Fruit fly (Drosophila melanogaster) whole organism, embryonic: ENCODE measurements around the gene CG32073.
A peak's percentile ranks its signal among the peaks of the same experiment; 100 is the strongest.

Experiments used
- Adf1 ChIP-seq: fragments of 200-800 bp; sonication (Bioruptor generic); IDR thresholded peaks from 2 replicates; pipeline ENCODE4 v1.3.6; 2022; ENCODE audit warnings: missing biosample characterization, missing genetic modification characterization
- Atf-2 ChIP-seq: fragments of 200-800 bp; sonication (Bioruptor generic); optimal IDR thresholded peaks from 2 replicates; lab custom pipeline; 2016; ENCODE audit warnings: missing biosample characterization, missing genetic modification characterization
- Bgb ChIP-seq: fragments of 200-800 bp; sonication (Bioruptor generic); IDR thresholded peaks from 2 replicates; pipeline ENCODE4 v1.3.6; 2022; ENCODE audit warnings: missing biosample characterization, missing genetic modification characterization; ENCODE audit not compliant: partially characterized antibody
- CG10366 ChIP-seq: fragments of 200-800 bp; sonication (Bioruptor generic); IDR thresholded peaks from 2 replicates; pipeline ENCODE4 v1.3.6; 2022; ENCODE audit warnings: missing biosample characterization, missing genetic modification characterization
- CG10654 ChIP-seq: fragments of 200-800 bp; sonication (Bioruptor generic); optimal IDR thresholded peaks from 2 replicates; lab custom pipeline; 2016; ENCODE audit warnings: missing biosample characterization, missing genetic modification characterization
- CG12155 ChIP-seq: fragments of 200-800 bp; sonication (Bioruptor generic); optimal IDR thresholded peaks from 3 replicates; lab custom pipeline; 2016; ENCODE audit warnings: missing biosample characterization, missing genetic modification characterization
- CG12236 ChIP-seq: fragments of 200-800 bp; sonication (Bioruptor generic); optimal IDR thresholded peaks from 2 replicates; lab custom pipeline; 2016; ENCODE audit warnings: missing biosample characterization, missing genetic modification characterization
- CG13894 ChIP-seq: fragments of 200-800 bp; sonication (Bioruptor generic); optimal IDR thresholded peaks from 3 replicates; lab custom pipeline; 2018; ENCODE audit warnings: missing biosample characterization, mild to moderate bottlenecking, missing genetic modification characterization, moderate library complexity
- CG1529 ChIP-seq: fragments of 200-800 bp; sonication (Bioruptor generic); optimal IDR thresholded peaks from 3 replicates; lab custom pipeline; 2018; ENCODE audit warnings: missing biosample characterization, missing genetic modification characterization
- CG16815 ChIP-seq: fragments of 200-800 bp; sonication (Bioruptor generic); optimal IDR thresholded peaks from 3 replicates; lab custom pipeline; 2017; ENCODE audit warnings: missing biosample characterization, mild to moderate bottlenecking, missing genetic modification characterization
- CG17612 ChIP-seq: fragments of 200-800 bp; sonication (Bioruptor generic); IDR thresholded peaks from 2 replicates; pipeline ENCODE4 v1.3.6; 2022; ENCODE audit warnings: missing biosample characterization, missing genetic modification characterization
- CG2116 ChIP-seq: fragments of 200-800 bp; sonication (Bioruptor generic); optimal IDR thresholded peaks from 3 replicates; lab custom pipeline; 2018; ENCODE audit warnings: missing biosample characterization, mild to moderate bottlenecking, missing genetic modification characterization
- CG30431 ChIP-seq: fragments of 200-800 bp; sonication (Bioruptor generic); optimal IDR thresholded peaks from 2 replicates; lab custom pipeline; 2017; ENCODE audit warnings: missing biosample characterization, missing genetic modification characterization
- CG34376 ChIP-seq: fragments of 200-800 bp; sonication (Bioruptor generic); optimal IDR thresholded peaks from 2 replicates; lab custom pipeline; 2018; ENCODE audit warnings: missing biosample characterization, mild to moderate bottlenecking, missing genetic modification characterization
- CG34422 ChIP-seq: fragments of 200-800 bp; sonication (Bioruptor generic); IDR thresholded peaks from 3 replicates; pipeline ENCODE4 v1.3.6; 2022; ENCODE audit warnings: missing biosample characterization, missing genetic modification characterization
- CG4282 ChIP-seq: fragments of 200-800 bp; sonication (Bioruptor generic); optimal IDR thresholded peaks from 2 replicates; lab custom pipeline; 2016; ENCODE audit warnings: missing biosample characterization, missing genetic modification characterization
- CG4328 ChIP-seq: fragments of 200-800 bp; sonication (Bioruptor generic); optimal IDR thresholded peaks from 3 replicates; lab custom pipeline; 2017; ENCODE audit warnings: missing biosample characterization, missing genetic modification reagents, missing genetic modification characterization
- CG4404 ChIP-seq: fragments of 200-800 bp; sonication (Bioruptor generic); IDR thresholded peaks from 2 replicates; pipeline ENCODE4 v1.3.6; 2022; ENCODE audit warnings: missing biosample characterization, missing genetic modification characterization
- CG8359 ChIP-seq: fragments of 200-800 bp; sonication (Bioruptor generic); optimal IDR thresholded peaks from 2 replicates; lab custom pipeline; 2017; ENCODE audit warnings: missing biosample characterization, mild to moderate bottlenecking, missing genetic modification characterization, borderline replicate concordance
- CG9817 ChIP-seq: fragments of 200-800 bp; sonication (Bioruptor generic); optimal IDR thresholded peaks from 2 replicates; lab custom pipeline; 2018; ENCODE audit warnings: missing biosample characterization, mild to moderate bottlenecking, missing genetic modification characterization, moderate library complexity
- Chrac-16 ChIP-seq: fragments of 200-800 bp; sonication (Bioruptor generic); optimal IDR thresholded peaks from 3 replicates; lab custom pipeline; 2016; ENCODE audit warnings: missing biosample characterization, missing genetic modification characterization
- CoRest ChIP-seq: fragments of 200-800 bp; sonication (Bioruptor generic); optimal IDR thresholded peaks from 3 replicates; lab custom pipeline; 2018; ENCODE audit warnings: missing biosample characterization, mild to moderate bottlenecking, missing genetic modification characterization, moderate library complexity
- D ChIP-seq, 2 experiments: fragments of 200-800 bp in 1 of 2; fragments of >200 bp in 1 of 2; sonication (Bioruptor generic) in 1 of 2; optimal IDR thresholded peaks; 2 replicates in 1 of 2; 3 replicates in 1 of 2; lab custom pipeline; 2017; ENCODE audit warnings: mild to moderate bottlenecking in 1 of 2, missing biosample characterization in 1 of 2, missing genetic modification characterization in 1 of 2, missing genetic modification reagents in 1 of 2
- Dll ChIP-seq: fragments of 200-800 bp; sonication (Bioruptor generic); IDR thresholded peaks from 4 replicates; pipeline ENCODE4 v1.3.6; 2022; ENCODE audit warnings: missing biosample characterization, missing genetic modification characterization; ENCODE audit not compliant: partially characterized antibody
- ERR ChIP-seq: fragments of 200-800 bp; sonication (Bioruptor generic); optimal IDR thresholded peaks from 2 replicates; lab custom pipeline; 2016; ENCODE audit warnings: missing biosample characterization, missing genetic modification characterization
- Gug ChIP-seq: fragments of 200-800 bp; sonication (Bioruptor generic); IDR thresholded peaks from 4 replicates; pipeline ENCODE4 v1.3.6; 2022; ENCODE audit warnings: missing biosample characterization, missing genetic modification characterization
- H2.0 ChIP-seq: fragments of 200-800 bp; sonication (Bioruptor generic); IDR thresholded peaks from 2 replicates; pipeline ENCODE4 v1.3.6; 2022; ENCODE audit warnings: missing biosample characterization, missing genetic modification characterization
- HHEX ChIP-seq: fragments of 200-800 bp; sonication (Bioruptor generic); optimal IDR thresholded peaks from 3 replicates; lab custom pipeline; 2017; ENCODE audit warnings: missing biosample characterization, mild to moderate bottlenecking, missing genetic modification characterization, missing genetic modification reagents
- Lhr ChIP-seq: fragments of 200-800 bp; sonication (Bioruptor generic); optimal IDR thresholded peaks from 3 replicates; lab custom pipeline; 2017; ENCODE audit warnings: mild to moderate bottlenecking, missing biosample characterization, missing genetic modification reagents, missing genetic modification characterization
- Pdp1 ChIP-seq, 2 experiments: fragments of 200-800 bp; sonication (Bioruptor generic); optimal IDR thresholded peaks; 3 replicates each; lab custom pipeline; 2016; ENCODE audit warnings: missing biosample characterization in 2 of 2, missing genetic modification characterization in 2 of 2, mild to moderate bottlenecking in 1 of 2, moderate library complexity in 1 of 2
- Ssrp ChIP-seq: fragments of 200-800 bp; sonication (Bioruptor generic); optimal IDR thresholded peaks from 2 replicates; lab custom pipeline; 2018; ENCODE audit warnings: missing biosample characterization, mild to moderate bottlenecking, missing genetic modification characterization, moderate library complexity
- amos ChIP-seq: fragments of 200-800 bp; sonication (Bioruptor generic); IDR thresholded peaks from 2 replicates; pipeline ENCODE4 v1.3.6; 2022; ENCODE audit warnings: missing biosample characterization, missing genetic modification characterization; ENCODE audit not compliant: partially characterized antibody
- ash1 ChIP-seq: fragments of 200-800 bp; sonication (Bioruptor generic); optimal IDR thresholded peaks from 2 replicates; lab custom pipeline; 2018; ENCODE audit warnings: missing biosample characterization, mild to moderate bottlenecking, missing genetic modification characterization
- crc ChIP-seq: fragments of 200-800 bp; sonication (Bioruptor generic); optimal IDR thresholded peaks from 2 replicates; lab custom pipeline; 2016; ENCODE audit warnings: missing biosample characterization, missing genetic modification characterization
- croc ChIP-seq: fragments of 200-800 bp; sonication (Bioruptor generic); conservative IDR thresholded peaks from 3 replicates; pipeline ENCODE4 v1.3.6; 2022; ENCODE audit warnings: missing biosample characterization, missing genetic modification characterization
- en ChIP-seq: fragments of 200-800 bp; sonication (Bioruptor generic); optimal IDR thresholded peaks from 2 replicates; lab custom pipeline; 2016; ENCODE audit warnings: missing biosample characterization, missing genetic modification characterization
- gsb-n ChIP-seq: fragments of 200-800 bp; sonication (Bioruptor generic); optimal IDR thresholded peaks from 3 replicates; lab custom pipeline; 2018; ENCODE audit warnings: missing biosample characterization, mild to moderate bottlenecking, missing genetic modification characterization
- ind ChIP-seq: fragments of 200-800 bp; sonication (Bioruptor generic); optimal IDR thresholded peaks from 3 replicates; lab custom pipeline; 2016; ENCODE audit warnings: missing biosample characterization, missing genetic modification characterization
- jigr1 ChIP-seq: fragments of 200-800 bp; sonication (Bioruptor generic); IDR thresholded peaks from 3 replicates; pipeline ENCODE4 v1.3.6; 2022; ENCODE audit warnings: missing biosample characterization, missing genetic modification characterization
- lilli ChIP-seq: fragments of 200-800 bp; sonication (Bioruptor generic); optimal IDR thresholded peaks from 3 replicates; lab custom pipeline; 2016; ENCODE audit warnings: missing biosample characterization, missing genetic modification characterization
- lmd ChIP-seq: fragments of 200-800 bp; sonication (Bioruptor generic); IDR thresholded peaks from 2 replicates; pipeline ENCODE4 v1.3.6; 2022; ENCODE audit warnings: missing biosample characterization, missing genetic modification characterization
- pita ChIP-seq: fragments of 200-800 bp; sonication (Bioruptor generic); optimal IDR thresholded peaks from 2 replicates; lab custom pipeline; 2017; ENCODE audit warnings: missing biosample characterization, mild to moderate bottlenecking, missing genetic modification characterization
- sima ChIP-seq: fragments of 200-800 bp; sonication (Bioruptor generic); optimal IDR thresholded peaks from 2 replicates; lab custom pipeline; 2016; ENCODE audit warnings: missing biosample characterization, missing genetic modification characterization
- stc ChIP-seq: fragments of 200-800 bp; sonication (Bioruptor generic); IDR thresholded peaks from 2 replicates; pipeline ENCODE4 v1.3.6; 2022; ENCODE audit warnings: missing biosample characterization, missing genetic modification characterization
- tap ChIP-seq: fragments of 200-800 bp; optimal IDR thresholded peaks from 3 replicates; lab custom pipeline; 2019; ENCODE audit warnings: missing biosample characterization, mild to moderate bottlenecking, missing genetic modification characterization, moderate library complexity
- tin ChIP-seq: fragments of 200-800 bp; sonication (Bioruptor generic); optimal IDR thresholded peaks from 3 replicates; lab custom pipeline; 2016; ENCODE audit warnings: missing biosample characterization, missing genetic modification characterization
- tna ChIP-seq: fragments of 200-800 bp; sonication (Bioruptor generic); IDR thresholded peaks from 2 replicates; pipeline ENCODE4 v1.3.6; 2022; ENCODE audit warnings: missing biosample characterization, missing genetic modification characterization; ENCODE audit not compliant: partially characterized antibody
- trh ChIP-seq: fragments of 200-800 bp; sonication (Bioruptor generic); optimal IDR thresholded peaks from 2 replicates; lab custom pipeline; 2016; ENCODE audit warnings: missing biosample characterization, missing genetic modification characterization
- vvl ChIP-seq: fragments of 200-800 bp; sonication (Bioruptor generic); IDR thresholded peaks from 2 replicates; pipeline ENCODE4 v1.3.6; 2022; ENCODE audit warnings: missing biosample characterization, missing genetic modification characterization

Gene CG32073

DNA sequence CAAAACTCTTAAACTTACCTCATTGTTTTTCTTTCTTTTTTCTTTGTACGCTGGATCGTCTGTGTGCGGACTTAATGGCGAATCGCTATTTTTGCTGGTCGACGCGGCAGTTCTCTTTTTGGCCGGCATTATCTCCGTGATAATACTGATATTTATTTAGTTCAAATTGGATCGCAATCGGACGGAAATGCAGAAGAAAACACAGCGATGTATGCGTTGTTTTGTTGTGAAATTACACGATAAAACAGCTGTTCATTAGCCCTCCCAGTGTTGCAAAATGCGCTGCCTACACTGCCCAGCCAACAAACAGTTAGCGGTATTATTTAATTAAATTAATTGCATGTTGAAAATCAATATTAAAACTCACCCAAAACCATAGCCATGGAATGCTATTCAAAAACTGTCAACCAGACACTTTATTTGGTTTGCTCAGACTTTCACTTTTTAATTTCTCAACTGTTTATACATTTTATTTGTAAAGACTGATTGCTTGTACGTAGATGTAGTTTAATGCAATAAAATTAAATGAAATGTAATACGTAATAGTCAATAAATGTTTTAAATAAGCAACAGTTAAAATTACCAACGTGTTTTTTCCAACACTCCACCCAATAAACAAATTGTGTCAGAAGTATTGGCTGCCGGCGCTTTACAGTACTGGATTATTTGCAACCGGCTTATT, 9.3 kb downstream of the CG32073 start, which contains the start of the genes Irbp18 and APP-BP1 (continued):
- peak; percentile 92 for TF ChIP-seq Atf-2 (GFP tag; lab: Kevin White, UChicago)
- peak; percentile 54; the same call in 1 of the 3 replicates for TF ChIP-seq jigr1 (GFP tag; lab: Robert Waterston, UW)
- peak; percentile 95 for TF ChIP-seq CoRest (tag; lab: Kevin White, UChicago)
- peak; percentile 87 for TF ChIP-seq CG34422 (GFP tag; lab: Robert Waterston, UW)
- peak; percentile 93 for TF ChIP-seq CG10654
- peak; percentile 84 for TF ChIP-seq CG9817 (tag; lab: Kevin White, UChicago)
- no peak for TF ChIP-seq tna (GFP tag; lab: Robert Waterston, UW)
- 0 out of 2 replicates have a peak, but pooled peaks have one; percentile 11 for TF ChIP-seq Bgb
- peak; percentile 72 for TF ChIP-seq croc (GFP tag; lab: Robert Waterston, UW)
- TF ChIP-seq sima (GFP tag; lab: Kevin White, UChicago) = peak; percentile 41
- TF ChIP-seq CG4282 = peak; percentile 89
- peak; percentile 88 for TF ChIP-seq ERR (GFP tag; lab: Kevin White, UChicago)
- peak; percentile 90 for TF ChIP-seq Ssrp (tag; lab: Kevin White, UChicago)
- TF ChIP-seq gsb-n (tag; lab: Kevin White, UChicago) = peak; percentile 89
- peak; percentile 94 for TF ChIP-seq CG30431 (GFP tag; lab: Kevin White, UChicago)
- TF ChIP-seq tin (GFP tag; lab: Kevin White, UChicago) = peak; percentile 94
- no peak for TF ChIP-seq D (optimal IDR thresholded peaks at IDR 0.05; lab: Kevin White, UChicago)
- TF ChIP-seq D (GFP tag; optimal IDR thresholded peaks at IDR 0.05; lab: Kevin White, UChicago) = peak; percentile 92
- TF ChIP-seq CG4404 = peak; percentile 73
- TF ChIP-seq CG12155 = peak; percentile 92
- peak; percentile 88 for TF ChIP-seq CG2116 (GFP tag; lab: Kevin White, UChicago)
- TF ChIP-seq H2.0 = peak; percentile 76
- peak; percentile 90 for TF ChIP-seq CG12236 (GFP tag; lab: Kevin White, UChicago)
- no peak for TF ChIP-seq Dll
- peak; percentile 93 for TF ChIP-seq Chrac-16 (GFP tag; lab: Kevin White, UChicago)
- peak; percentile 86 for TF ChIP-seq lmd (GFP tag; lab: Robert Waterston, UW)
- TF ChIP-seq lilli = peak; percentile 97
- TF ChIP-seq tap = peak; percentile 84
- peak; percentile 89 for TF ChIP-seq vvl (GFP tag; lab: Robert Waterston, UW)
- no peak for TF ChIP-seq pita
- TF ChIP-seq en = peak; percentile 83
- TF ChIP-seq Gug (GFP tag; lab: Robert Waterston, UW) = peak; percentile 84
- peak; percentile 72 for TF ChIP-seq CG17612 (GFP tag; lab: Robert Waterston, UW)
- peak; percentile 86 for TF ChIP-seq CG13894 (tag; lab: Kevin White, UChicago)
- peak; percentile 91 for TF ChIP-seq trh (GFP tag; lab: Kevin White, UChicago)
- peak; percentile 11 for TF ChIP-seq ash1
- TF ChIP-seq CG16815 = peak; percentile 93
- peak; percentile 95 for TF ChIP-seq CG34376 (GFP tag; lab: Kevin White, UChicago)
- no peak; the same call in 1 of the 2 replicates for TF ChIP-seq amos (GFP tag; lab: Robert Waterston, UW)
- peak; percentile 84 for TF ChIP-seq stc
- TF ChIP-seq CG4328 = peak; percentile 91
- peak; percentile 93 for TF ChIP-seq HHEX (GFP tag; lab: Kevin White, UChicago)
- TF ChIP-seq Adf1 (GFP tag; lab: Robert Waterston, UW) = peak; percentile 72
- TF ChIP-seq CG8359 (GFP tag; lab: Kevin White, UChicago) = peak; percentile 74
- TF ChIP-seq Lhr (GFP tag; lab: Kevin White, UChicago) = peak; percentile 84
- TF ChIP-seq Pdp1 (GFP tag; optimal IDR thresholded peaks at IDR 0.05; lab: Kevin White, UChicago) = peak; percentile 92 to 96
- peak; percentile 84 for TF ChIP-seq CG10366 (GFP tag; lab: Robert Waterston, UW)
- peak; percentile 91 for TF ChIP-seq crc (GFP tag; lab: Kevin White, UChicago)
- TF ChIP-seq ind (GFP tag; lab: Kevin White, UChicago) = peak; percentile 95
- TF ChIP-seq CG1529 = peak; percentile 86
